Worm (Caenorhabditis elegans) whole organism, mixed stage, embryonic: ENCODE data around the gene ftt-2.

Experiments used
- lin-13 ChIP-seq: fragments of 150-350 bp; optimal IDR thresholded peaks from 2 replicates; lab custom pipeline; 2014; ENCODE audit warnings: missing biosample characterization, missing genetic modification characterization
- mep-1 ChIP-seq: fragments of 150-350 bp; optimal IDR thresholded peaks from 2 replicates; lab custom pipeline; 2017; ENCODE audit warnings: missing biosample characterization, missing genetic modification reagents, missing genetic modification characterization, inconsistent platforms
- nhr-28 ChIP-seq: fragments of 150-350 bp; optimal IDR thresholded peaks from 2 replicates; lab custom pipeline; 2014; ENCODE audit warnings: missing biosample characterization, missing genetic modification characterization
- pha-4 ChIP-seq: fragments of 150-350 bp; optimal IDR thresholded peaks from 2 replicates; lab custom pipeline; 2018; ENCODE audit warnings: missing biosample characterization, missing genetic modification reagents, missing genetic modification characterization
- sem-2 ChIP-seq: fragments of 200-800 bp; sonication (Bioruptor generic); optimal IDR thresholded peaks from 2 replicates; lab custom pipeline; 2018; ENCODE audit warnings: mild to moderate bottlenecking, missing genetic modification characterization, missing compliant biosample characterization
- unc-62 ChIP-seq: fragments of 150-350 bp; optimal IDR thresholded peaks from 2 replicates; lab custom pipeline; 2014; ENCODE audit warnings: missing biosample characterization, missing genetic modification reagents, missing genetic modification characterization

- no peak for TF ChIP-seq pha-4 (tag; lab: Kevin White, UChicago)
- no peak for TF ChIP-seq mep-1 (tag; lab: Kevin White, UChicago)
- TF ChIP-seq unc-62 (GFP tag; lab: Kevin White, UChicago): no peak
- no peak for TF ChIP-seq lin-13 (tag; lab: Kevin White, UChicago)
- no peak for TF ChIP-seq nhr-28 (tag; lab: Kevin White, UChicago)
- TF ChIP-seq sem-2 (GFP tag; lab: Kevin White, UChicago): no peak
Measured at ce11 chrX:11555046-11555445, 50.2 kb downstream of the ftt-2 start.
